Worm (Caenorhabditis elegans) whole organism, young adult: Measurements from ENCODE around the gene F32D8.5.
A peak's percentile ranks its signal among the peaks of the same experiment; 100 is the strongest.

Experiments
- B0035.1 ChIP-seq: sonication (generic microtip); optimal IDR thresholded peaks from 2 replicates; lab custom pipeline; 2016; ENCODE audit warnings: missing genetic modification characterization, mild to moderate bottlenecking, missing compliant biosample characterization, missing genotype, missing genetic modification reagents
- C17E4.6 ChIP-seq: fragments of 200-800 bp; sonication (Bioruptor generic); IDR thresholded peaks from 2 replicates; pipeline ENCODE4 v1.3.6; 2022; ENCODE audit warnings: missing genetic modification reagents, missing genetic modification characterization, missing compliant biosample characterization
- F33H1.4 ChIP-seq: fragments of 200-800 bp; sonication (Bioruptor generic); IDR thresholded peaks from 2 replicates; pipeline ENCODE4 v1.3.6; 2022; ENCODE audit warnings: missing genetic modification reagents, missing genetic modification characterization, missing compliant biosample characterization
- F37B4.10 ChIP-seq: fragments of 200-800 bp; sonication (Bioruptor generic); IDR thresholded peaks from 2 replicates; pipeline ENCODE4 v1.3.6; 2022; ENCODE audit warnings: missing genetic modification characterization, missing compliant biosample characterization
- F39B2.1 ChIP-seq: fragments of 200-800 bp; sonication (Bioruptor generic); IDR thresholded peaks from 2 replicates; pipeline ENCODE4 v1.3.6; 2022; ENCODE audit warnings: missing genetic modification reagents, missing genetic modification characterization, missing compliant biosample characterization
- F49E8.2 ChIP-seq: sonication (generic microtip); optimal IDR thresholded peaks from 3 replicates; lab custom pipeline; 2017; ENCODE audit warnings: missing genetic modification characterization, mild to moderate bottlenecking, missing compliant biosample characterization, antibody characterized with exemption, moderate library complexity; ENCODE audit not compliant: insufficient read depth
- F55B11.4 ChIP-seq: sonication (generic microtip); optimal IDR thresholded peaks from 2 replicates; lab custom pipeline; 2016; ENCODE audit warnings: missing compliant biosample characterization, missing genetic modification characterization, borderline replicate concordance; ENCODE audit not compliant: insufficient read depth
- T07F8.4 ChIP-seq: sonication (generic microtip); optimal IDR thresholded peaks from 2 replicates; lab custom pipeline; 2016; ENCODE audit warnings: mild to moderate bottlenecking, missing genetic modification characterization, moderate library complexity, missing compliant biosample characterization
- Y53F4B.3 ChIP-seq: fragments of 200-800 bp; sonication (Bioruptor generic); IDR thresholded peaks from 2 replicates; pipeline ENCODE4 v1.3.6; 2022; ENCODE audit warnings: missing genetic modification reagents, missing genetic modification characterization, missing compliant biosample characterization
- akir-1 ChIP-seq: fragments of 200-800 bp; sonication (Bioruptor generic); optimal IDR thresholded peaks from 2 replicates; lab custom pipeline; 2018; ENCODE audit warnings: mild to moderate bottlenecking, missing genetic modification characterization, moderate library complexity, missing compliant biosample characterization
- ama-1 ChIP-seq, 3 experiments: fragments of 150-350 bp in 1 of 3; sonication (generic microtip) in 2 of 3; optimal IDR thresholded peaks; 2 replicates each; lab custom pipeline; 2014 to 2018; ENCODE audit warnings: missing biosample characterization in 2 of 3, missing genetic modification characterization in 2 of 3, missing genetic modification reagents in 2 of 3
- aptf-3 ChIP-seq: fragments of 200-800 bp; sonication (Bioruptor generic); IDR thresholded peaks from 2 replicates; pipeline ENCODE4 v1.3.6; 2022; ENCODE audit warnings: missing genetic modification characterization, missing compliant biosample characterization
- attf-6 ChIP-seq: fragments of 200-800 bp; sonication (Bioruptor generic); IDR thresholded peaks from 2 replicates; pipeline ENCODE4 v1.3.6; 2022; ENCODE audit warnings: missing genetic modification reagents, missing genetic modification characterization, missing compliant biosample characterization
- ceh-40 ChIP-seq: fragments of 200-800 bp; sonication (Bioruptor generic); IDR thresholded peaks from 2 replicates; pipeline ENCODE4 v1.3.6; 2022; ENCODE audit warnings: missing genetic modification characterization, missing compliant biosample characterization
- ceh-91 ChIP-seq: fragments of 200-800 bp; sonication (Bioruptor generic); IDR thresholded peaks from 2 replicates; pipeline ENCODE4 v1.3.6; 2022; ENCODE audit warnings: missing genetic modification reagents, missing genetic modification characterization, missing compliant biosample characterization
- die-1 ChIP-seq: sonication (generic microtip); optimal IDR thresholded peaks from 2 replicates; lab custom pipeline; 2016; ENCODE audit warnings: missing genotype, mild to moderate bottlenecking, missing genetic modification characterization, missing compliant biosample characterization
- dpff-1 ChIP-seq: sonication (generic microtip); optimal IDR thresholded peaks from 2 replicates; lab custom pipeline; 2017; ENCODE audit warnings: mild to moderate bottlenecking, missing genetic modification characterization, missing compliant biosample characterization
- dpl-1 ChIP-seq: fragments of 150-350 bp; optimal IDR thresholded peaks from 2 replicates; lab custom pipeline; 2014; ENCODE audit warnings: missing biosample characterization, missing genetic modification reagents, missing genetic modification characterization
- efl-1 ChIP-seq: fragments of 150-350 bp; optimal IDR thresholded peaks from 2 replicates; lab custom pipeline; 2014; ENCODE audit warnings: missing biosample characterization, missing genetic modification reagents, missing genetic modification characterization
- ekl-4 ChIP-seq: fragments of 200-800 bp; sonication (Bioruptor generic); IDR thresholded peaks from 2 replicates; pipeline ENCODE4 v1.3.6; 2022; ENCODE audit warnings: missing genetic modification reagents, missing genetic modification characterization, missing compliant biosample characterization
- him-1 ChIP-seq: sonication (generic microtip); optimal IDR thresholded peaks from 2 replicates; lab custom pipeline; 2016; ENCODE audit warnings: missing genotype, missing genetic modification reagents, missing genetic modification characterization, missing compliant biosample characterization
- hrde-1 ChIP-seq: sonication (generic microtip); optimal IDR thresholded peaks from 2 replicates; lab custom pipeline; 2016; ENCODE audit warnings: missing genetic modification characterization, mild to moderate bottlenecking, missing compliant biosample characterization, moderate library complexity, missing genotype, missing genetic modification reagents, borderline replicate concordance
- let-607 ChIP-seq, 2 experiments: fragments of 200-800 bp in 1 of 2; sonication (Bioruptor generic) in 1 of 2; sonication (generic microtip) in 1 of 2; optimal IDR thresholded peaks; 2 replicates each; lab custom pipeline; 2016 to 2018; ENCODE audit warnings: mild to moderate bottlenecking in 2 of 2, missing compliant biosample characterization in 2 of 2, missing genetic modification characterization in 2 of 2, moderate library complexity in 2 of 2, missing genotype in 1 of 2
- lin-26 ChIP-seq: fragments of 200-800 bp; sonication (Bioruptor generic); IDR thresholded peaks from 2 replicates; pipeline ENCODE4 v1.3.6; 2022; ENCODE audit warnings: missing genetic modification reagents, missing genetic modification characterization, missing compliant biosample characterization
- lin-40 ChIP-seq: sonication (generic microtip); optimal IDR thresholded peaks from 2 replicates; lab custom pipeline; 2016; ENCODE audit warnings: missing genetic modification characterization, mild to moderate bottlenecking, missing compliant biosample characterization, missing genotype, missing genetic modification reagents
- lir-1 ChIP-seq: fragments of 200-800 bp; sonication (Bioruptor generic); conservative IDR thresholded peaks from 2 replicates; pipeline ENCODE4 v1.3.6; 2022; ENCODE audit warnings: missing genetic modification reagents, missing genetic modification characterization, missing compliant biosample characterization
- lsy-27 ChIP-seq: sonication (generic microtip); optimal IDR thresholded peaks from 2 replicates; lab custom pipeline; 2017; ENCODE audit warnings: missing genetic modification characterization, mild to moderate bottlenecking, missing compliant biosample characterization, antibody characterized with exemption, missing genotype, borderline replicate concordance; ENCODE audit not compliant: insufficient read depth
- madf-10 ChIP-seq: sonication (generic microtip); optimal IDR thresholded peaks from 2 replicates; lab custom pipeline; 2016; ENCODE audit warnings: mild to moderate bottlenecking, missing genetic modification characterization, missing compliant biosample characterization
- madf-3 ChIP-seq: fragments of 200-800 bp; sonication (Bioruptor generic); IDR thresholded peaks from 2 replicates; pipeline ENCODE4 v1.3.6; 2022; ENCODE audit warnings: missing genetic modification reagents, missing genetic modification characterization, missing compliant biosample characterization
- madf-6 ChIP-seq: fragments of 200-800 bp; sonication (Bioruptor generic); IDR thresholded peaks from 2 replicates; pipeline ENCODE4 v1.3.6; 2022; ENCODE audit warnings: missing genetic modification reagents, missing genetic modification characterization, missing compliant biosample characterization
- nfyb-1 ChIP-seq: fragments of 200-800 bp; sonication (Bioruptor generic); IDR thresholded peaks from 2 replicates; pipeline ENCODE4 v1.3.6; 2022; ENCODE audit warnings: missing genetic modification reagents, missing genetic modification characterization, missing compliant biosample characterization
- nhr-120 ChIP-seq: fragments of 200-800 bp; sonication (Bioruptor generic); IDR thresholded peaks from 2 replicates; pipeline ENCODE4 v1.3.6; 2022; ENCODE audit warnings: missing genetic modification characterization, missing compliant biosample characterization
- nhr-27 ChIP-seq: fragments of 200-800 bp; sonication (Bioruptor generic); optimal IDR thresholded peaks from 2 replicates; lab custom pipeline; 2018; ENCODE audit warnings: mild to moderate bottlenecking, missing genetic modification characterization, moderate library complexity, missing compliant biosample characterization
- nhr-90 ChIP-seq: sonication (generic microtip); optimal IDR thresholded peaks from 2 replicates; lab custom pipeline; 2016; ENCODE audit warnings: missing genotype, mild to moderate bottlenecking, missing genetic modification characterization, missing compliant biosample characterization
- pha-4 ChIP-seq: fragments of 150-350 bp; sonication (generic microtip); optimal IDR thresholded peaks from 2 replicates; lab custom pipeline; 2014; ENCODE audit warnings: missing biosample characterization, missing genetic modification reagents, missing genetic modification characterization
- rec-8 ChIP-seq, 2 experiments: sonication (generic microtip); optimal IDR thresholded peaks; 2 replicates each; lab custom pipeline; 2016; ENCODE audit warnings: mild to moderate bottlenecking in 2 of 2, missing genetic modification characterization in 2 of 2, missing genetic modification reagents in 2 of 2, missing genotype in 2 of 2, missing biosample characterization in 1 of 2, missing compliant biosample characterization in 1 of 2, moderate library complexity in 1 of 2
- rpc-1 ChIP-seq, 2 experiments: fragments of 150-350 bp in 1 of 2; sonication (generic microtip) in 1 of 2; optimal IDR thresholded peaks; 2 replicates each; lab custom pipeline; 2014 to 2018; ENCODE audit warnings: missing biosample characterization in 1 of 2, missing genetic modification characterization in 1 of 2, missing genetic modification reagents in 1 of 2, missing genotype in 1 of 2
- sdz-38 ChIP-seq: sonication (generic microtip); optimal IDR thresholded peaks from 2 replicates; lab custom pipeline; 2016; ENCODE audit warnings: missing genotype, missing genetic modification characterization, missing compliant biosample characterization
- sea-2 ChIP-seq: fragments of 200-800 bp; sonication (Bioruptor generic); IDR thresholded peaks from 2 replicates; pipeline ENCODE4 v1.3.6; 2022; ENCODE audit warnings: missing genetic modification characterization, missing compliant biosample characterization
- snpc-1.1 ChIP-seq: sonication (generic microtip); optimal IDR thresholded peaks from 2 replicates; lab custom pipeline; 2017; ENCODE audit warnings: missing genetic modification characterization, mild to moderate bottlenecking, missing compliant biosample characterization, antibody characterized with exemption, moderate library complexity, missing genotype, missing genetic modification reagents; ENCODE audit not compliant: insufficient read depth
- snpc-4 ChIP-seq, 5 experiments: fragments of 150-350 bp in 1 of 5; sonication (generic microtip) in 4 of 5; optimal IDR thresholded peaks; 2 replicates each; lab custom pipeline; 2014 to 2018; ENCODE audit warnings: missing genetic modification characterization in 5 of 5, missing biosample characterization in 3 of 5, antibody characterized with exemption in 2 of 5, mild to moderate bottlenecking in 2 of 5, missing compliant biosample characterization in 2 of 5, missing genotype in 2 of 5, moderate library complexity in 2 of 5, missing genetic modification reagents in 1 of 5
- somi-1 ChIP-seq: fragments of 200-800 bp; sonication (Bioruptor generic); optimal IDR thresholded peaks from 2 replicates; lab custom pipeline; 2018; ENCODE audit warnings: mild to moderate bottlenecking, missing genetic modification characterization, missing compliant biosample characterization
- tbx-9 ChIP-seq: sonication (generic microtip); optimal IDR thresholded peaks from 2 replicates; lab custom pipeline; 2016; ENCODE audit warnings: borderline replicate concordance, missing genetic modification characterization, inconsistent platforms, missing compliant biosample characterization
- ztf-22 ChIP-seq: fragments of 200-800 bp; sonication (Bioruptor generic); optimal IDR thresholded peaks from 2 replicates; lab custom pipeline; 2018; ENCODE audit warnings: mild to moderate bottlenecking, missing genetic modification characterization, moderate library complexity, missing compliant biosample characterization
- ztf-25 ChIP-seq: fragments of 200-800 bp; sonication (Bioruptor generic); IDR thresholded peaks from 2 replicates; pipeline ENCODE4 v1.3.6; 2022; ENCODE audit warnings: missing genetic modification reagents, missing genetic modification characterization, missing compliant biosample characterization
- ztf-26 ChIP-seq: sonication (generic microtip); optimal IDR thresholded peaks from 2 replicates; lab custom pipeline; 2017; ENCODE audit warnings: missing genetic modification characterization, missing compliant biosample characterization
- ztf-6 ChIP-seq: fragments of 200-800 bp; sonication (Bioruptor generic); IDR thresholded peaks from 2 replicates; pipeline ENCODE4 v1.3.6; 2022; ENCODE audit warnings: missing genetic modification reagents, missing genetic modification characterization, missing compliant biosample characterization

The F32D8.5 gene

ce11 chrV:10855363-10855762 is 39.2 kb upstream of the F32D8.5 start:
- TF ChIP-seq madf-6 (no peak), aptf-3 (GFP tag; lab: Robert Waterston, UW) (no peak), F39B2.1 (GFP tag; lab: Robert Waterston, UW) (no peak), ceh-40 (no peak), nhr-90 (tag; lab: Kevin White, UChicago) (peak; percentile 62), snpc-1.1 (tag; lab: Kevin White, UChicago) (no peak), lin-26 (GFP tag; lab: Robert Waterston, UW) (no peak), ztf-6 (GFP tag; lab: Robert Waterston, UW) (no peak), dpff-1 (tag; lab: Kevin White, UChicago) (no peak), akir-1 (GFP tag; lab: Kevin White, UChicago) (no peak), F49E8.2 (tag; lab: Kevin White, UChicago) (no peak), rpc-1 (optimal IDR thresholded peaks at IDR 0.05; lab: Kevin White, UChicago) (no peak), rpc-1 (tag; optimal IDR thresholded peaks at IDR 0.05; lab: Kevin White, UChicago) (no peak), C17E4.6 (GFP tag; lab: Robert Waterston, UW) (no peak), nfyb-1 (GFP tag; lab: Robert Waterston, UW) (peak; percentile 8; the same call in 1 of the 2 replicates), Y53F4B.3 (GFP tag; lab: Robert Waterston, UW) (no peak), B0035.1 (no peak), lsy-27 (tag; lab: Kevin White, UChicago) (no peak), nhr-27 (no peak), somi-1 (no peak), sea-2 (GFP tag; lab: Robert Waterston, UW) (no peak), him-1 (tag; lab: Kevin White, UChicago) (no peak), ekl-4 (GFP tag; lab: Robert Waterston, UW) (no peak; the same call in 1 of the 2 replicates), lin-40 (no peak), attf-6 (GFP tag; lab: Robert Waterston, UW) (no peak), snpc-4 (GFP tag; optimal IDR thresholded peaks at IDR 0.05; lab: Kevin White, UChicago) (no peak), snpc-4 (tag; optimal IDR thresholded peaks at IDR 0.05; lab: Kevin White, UChicago) (no peak), ztf-26 (tag; lab: Kevin White, UChicago) (no peak), T07F8.4 (tag; lab: Kevin White, UChicago) (no peak), ztf-22 (GFP tag; lab: Kevin White, UChicago) (peak; percentile 84), F55B11.4 (no peak), let-607 (tag; optimal IDR thresholded peaks at IDR 0.05; lab: Kevin White, UChicago) (no peak), efl-1 (GFP tag; lab: Kevin White, UChicago) (no peak), dpl-1 (GFP tag; lab: Kevin White, UChicago) (no peak), ama-1 (optimal IDR thresholded peaks at IDR 0.05; lab: Kevin White, UChicago) (no peak), ama-1 (GFP tag; optimal IDR thresholded peaks at IDR 0.05; lab: Kevin White, UChicago) (no peak), rec-8 (tag; optimal IDR thresholded peaks at IDR 0.05; lab: Kevin White, UChicago) (no peak), lir-1 (GFP tag; lab: Robert Waterston, UW) (no peak), sdz-38 (tag; lab: Kevin White, UChicago) (no peak), tbx-9 (no peak), ztf-25 (GFP tag; lab: Robert Waterston, UW) (no peak), pha-4 (tag; lab: Kevin White, UChicago) (no peak), hrde-1 (tag; lab: Kevin White, UChicago) (no peak), nhr-120 (no peak), ceh-91 (GFP tag; lab: Robert Waterston, UW) (no peak), madf-10 (tag; lab: Kevin White, UChicago) (peak; percentile 26), die-1 (no peak), madf-3 (GFP tag; lab: Robert Waterston, UW) (no peak), F37B4.10 (GFP tag; lab: Robert Waterston, UW) (no peak), F33H1.4 (GFP tag; lab: Robert Waterston, UW) (no peak)
